Worm (Caenorhabditis elegans): ENCODE results near the gene C14A11.2.

DNA sequence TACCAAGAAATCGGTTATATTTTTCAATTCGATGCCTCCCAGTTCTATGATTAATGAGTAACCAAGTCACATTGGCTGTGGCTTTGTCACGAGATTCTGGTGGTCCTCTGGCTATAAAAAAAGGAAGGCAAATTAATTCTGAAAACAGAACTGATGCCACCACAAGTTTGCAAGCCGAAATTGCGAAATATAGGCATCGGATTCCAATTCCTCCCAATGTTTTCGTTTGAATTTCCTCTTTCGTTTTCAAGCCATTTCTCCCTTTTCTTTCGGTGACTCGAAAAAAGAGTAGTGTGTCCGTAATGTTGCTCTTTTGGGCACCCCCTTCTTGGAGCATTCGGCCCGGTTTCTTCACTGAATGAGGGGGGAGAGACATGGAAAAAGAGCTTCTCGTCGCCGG is 33.2 kb upstream of the C14A11.2 start, which contains the start of gene F55F1.2:
- TF ChIP-seq ceh-48 (tag; optimal IDR thresholded peaks at IDR 0.05) (no peak), fax-1 (tag; optimal IDR thresholded peaks at IDR 0.05) (no peak), ceh-2 (tag; optimal IDR thresholded peaks at IDR 0.05) (no peak)

Data from whole organism, late embryonic.